Worm (Caenorhabditis elegans) whole organism, L3 larva: ENCODE data around the gene Y82E9BR.5.

ENCODE experiments used
- ama-1 ChIP-seq: fragments of 150-350 bp; optimal IDR thresholded peaks from 2 replicates; lab custom pipeline; 2018
- elt-3 ChIP-seq, 3 experiments: fragments of 150-350 bp in 1 of 3; sonication (generic microtip) in 2 of 3; optimal IDR thresholded peaks; 2 replicates in 2 of 3; 4 replicates in 1 of 3; lab custom pipeline; 2014 to 2017; ENCODE audit warnings: missing biosample characterization in 3 of 3, missing genetic modification characterization in 3 of 3
- jun-1 ChIP-seq: fragments of 150-350 bp; optimal IDR thresholded peaks from 2 replicates; lab custom pipeline; 2014; ENCODE audit warnings: missing biosample characterization, missing genetic modification reagents, missing genetic modification characterization
- lin-39 ChIP-seq: fragments of 150-350 bp; optimal IDR thresholded peaks from 2 replicates; lab custom pipeline; 2018; ENCODE audit warnings: missing biosample characterization, missing genetic modification reagents, missing genetic modification characterization
- nhr-23 ChIP-seq: fragments of 150-350 bp; optimal IDR thresholded peaks from 2 replicates; lab custom pipeline; 2014; ENCODE audit warnings: missing biosample characterization, missing genetic modification reagents, missing genetic modification characterization
- nhr-237 ChIP-seq: fragments of 150-350 bp; optimal IDR thresholded peaks from 2 replicates; lab custom pipeline; 2014; ENCODE audit warnings: missing biosample characterization, missing genetic modification characterization
- pqm-1 ChIP-seq: fragments of 150-350 bp; optimal IDR thresholded peaks from 2 replicates; lab custom pipeline; 2017; ENCODE audit warnings: missing biosample characterization, missing genetic modification characterization, inconsistent platforms
- skn-1 ChIP-seq: fragments of 150-350 bp; optimal IDR thresholded peaks from 2 replicates; lab custom pipeline; 2014; ENCODE audit warnings: missing biosample characterization, missing genetic modification characterization
- unc-62 ChIP-seq: fragments of 150-350 bp; sonication (generic microtip); optimal IDR thresholded peaks from 4 replicates; lab custom pipeline; 2014; ENCODE audit warnings: missing biosample characterization, missing genetic modification reagents, missing genetic modification characterization
- ztf-11 ChIP-seq: fragments of 150-350 bp; optimal IDR thresholded peaks from 2 replicates; lab custom pipeline; 2014; ENCODE audit warnings: missing biosample characterization, missing genetic modification characterization

ce11 chrIII:1374355-1374807, 9.8 kb upstream of the Y82E9BR.5 start, which contains the start of gene Y82E9BR.20:
- no peak for TF ChIP-seq lin-39 (tag; lab: Kevin White, UChicago)
- no peak for TF ChIP-seq unc-62 (GFP tag; lab: Kevin White, UChicago)
- no peak for TF ChIP-seq pqm-1 (tag; lab: Kevin White, UChicago)
- no peak for TF ChIP-seq skn-1
- no peak for TF ChIP-seq jun-1
- no peak for TF ChIP-seq ztf-11 (tag; lab: Kevin White, UChicago)
- no peak for TF ChIP-seq elt-3 (tag; optimal IDR thresholded peaks at IDR 0.05; lab: Kevin White, UChicago)
- TF ChIP-seq ama-1 (lab: Kevin White, UChicago): no peak
- no peak for TF ChIP-seq nhr-237
- TF ChIP-seq nhr-23 (tag; lab: Kevin White, UChicago): no peak
